Worm (Caenorhabditis elegans) whole organism, L3 larva: ENCODE data around the gene F36D3.5.
"Not testable (repeated sequence)": the region's sequence is repeated elsewhere in the genome, so short reads cannot be mapped to it uniquely, and the experiment has no call there.

Experiments
- aly-2 ChIP-seq: fragments of 150-350 bp; optimal IDR thresholded peaks from 2 replicates; lab custom pipeline; 2014; ENCODE audit warnings: missing biosample characterization, missing genetic modification characterization
- ama-1 ChIP-seq: fragments of 150-350 bp; optimal IDR thresholded peaks from 2 replicates; lab custom pipeline; 2018
- ceh-16 ChIP-seq: sonication (generic microtip); optimal IDR thresholded peaks from 2 replicates; lab custom pipeline; 2017; ENCODE audit warnings: missing biosample characterization, missing genetic modification characterization
- ceh-28 ChIP-seq: fragments of 150-350 bp; optimal IDR thresholded peaks from 2 replicates; lab custom pipeline; 2014; ENCODE audit warnings: missing biosample characterization, missing genetic modification reagents, missing genetic modification characterization
- ceh-82 ChIP-seq: fragments of 150-350 bp; optimal IDR thresholded peaks from 2 replicates; lab custom pipeline; 2014; ENCODE audit warnings: missing biosample characterization, missing genetic modification characterization
- daf-12 ChIP-seq: fragments of 150-350 bp; optimal IDR thresholded peaks from 2 replicates; lab custom pipeline; 2014; ENCODE audit warnings: missing biosample characterization, missing genetic modification reagents, missing genetic modification characterization
- egl-27 ChIP-seq: sonication (generic microtip); optimal IDR thresholded peaks from 4 replicates; lab custom pipeline; 2017; ENCODE audit warnings: missing biosample characterization, missing genetic modification reagents, missing genetic modification characterization
- elt-1 ChIP-seq: fragments of 150-350 bp; optimal IDR thresholded peaks from 2 replicates; lab custom pipeline; 2014; ENCODE audit warnings: missing biosample characterization, missing genetic modification characterization
- elt-2 ChIP-seq: sonication (generic microtip); optimal IDR thresholded peaks from 2 replicates; lab custom pipeline; 2016; ENCODE audit warnings: missing genetic modification reagents, mild to moderate bottlenecking, missing genetic modification characterization, missing compliant biosample characterization
- eor-1 ChIP-seq, 2 experiments: fragments of 150-350 bp; optimal IDR thresholded peaks; 2 replicates each; lab custom pipeline; 2014 to 2018; ENCODE audit warnings: missing biosample characterization in 2 of 2, missing genetic modification characterization in 2 of 2
- fkh-10 ChIP-seq: sonication (generic microtip); optimal IDR thresholded peaks from 2 replicates; lab custom pipeline; 2017; ENCODE audit warnings: missing biosample characterization, missing genetic modification reagents, missing genetic modification characterization
- fos-1 ChIP-seq: fragments of 150-350 bp; optimal IDR thresholded peaks from 2 replicates; lab custom pipeline; 2014; ENCODE audit warnings: missing biosample characterization, missing genetic modification characterization
- jun-1 ChIP-seq: fragments of 150-350 bp; optimal IDR thresholded peaks from 2 replicates; lab custom pipeline; 2014; ENCODE audit warnings: missing biosample characterization, missing genetic modification reagents, missing genetic modification characterization
- lin-15B ChIP-seq: fragments of 150-350 bp; optimal IDR thresholded peaks from 2 replicates; lab custom pipeline; 2014; ENCODE audit warnings: missing biosample characterization, missing genetic modification characterization
- lin-39 ChIP-seq: fragments of 150-350 bp; optimal IDR thresholded peaks from 2 replicates; lab custom pipeline; 2018; ENCODE audit warnings: missing biosample characterization, missing genetic modification reagents, missing genetic modification characterization
- mdl-1 ChIP-seq: fragments of 150-350 bp; optimal IDR thresholded peaks from 2 replicates; lab custom pipeline; 2014; ENCODE audit warnings: missing biosample characterization, missing genetic modification characterization
- mml-1 ChIP-seq: fragments of 150-350 bp; sonication (generic microtip); optimal IDR thresholded peaks from 3 replicates; lab custom pipeline; 2014; ENCODE audit warnings: missing biosample characterization, missing genetic modification characterization
- nfya-1 ChIP-seq: sonication (generic microtip); optimal IDR thresholded peaks from 2 replicates; lab custom pipeline; 2017; ENCODE audit warnings: missing genetic modification characterization, mild to moderate bottlenecking, missing compliant biosample characterization, antibody characterized with exemption, moderate library complexity; ENCODE audit not compliant: insufficient read depth
- nhr-11 ChIP-seq: fragments of 150-350 bp; optimal IDR thresholded peaks from 2 replicates; lab custom pipeline; 2014; ENCODE audit warnings: missing biosample characterization, missing genetic modification characterization
- nhr-12 ChIP-seq: fragments of 150-350 bp; optimal IDR thresholded peaks from 2 replicates; lab custom pipeline; 2014; ENCODE audit warnings: missing biosample characterization, missing genetic modification characterization
- nhr-23 ChIP-seq: fragments of 150-350 bp; optimal IDR thresholded peaks from 2 replicates; lab custom pipeline; 2014; ENCODE audit warnings: missing biosample characterization, missing genetic modification reagents, missing genetic modification characterization
- nhr-43 ChIP-seq: sonication (generic microtip); optimal IDR thresholded peaks from 2 replicates; lab custom pipeline; 2016; ENCODE audit warnings: mild to moderate bottlenecking, missing genetic modification characterization, missing compliant biosample characterization; ENCODE audit not compliant: poor library complexity, severe bottlenecking
- nhr-67 ChIP-seq: fragments of 150-350 bp; optimal IDR thresholded peaks from 2 replicates; lab custom pipeline; 2014; ENCODE audit warnings: missing biosample characterization, missing genetic modification characterization
- nhr-77 ChIP-seq: fragments of 150-350 bp; optimal IDR thresholded peaks from 2 replicates; lab custom pipeline; 2014; ENCODE audit warnings: missing biosample characterization, missing genetic modification characterization
- pha-4 ChIP-seq: fragments of 150-350 bp; optimal IDR thresholded peaks from 2 replicates; lab custom pipeline; 2014; ENCODE audit warnings: missing biosample characterization, missing genetic modification reagents, missing genetic modification characterization
- sea-2 ChIP-seq: fragments of 150-350 bp; sonication (generic microtip); optimal IDR thresholded peaks from 4 replicates; lab custom pipeline; 2014; ENCODE audit warnings: missing biosample characterization, missing genetic modification reagents, missing genetic modification characterization
- skn-1 ChIP-seq: fragments of 150-350 bp; optimal IDR thresholded peaks from 2 replicates; lab custom pipeline; 2014; ENCODE audit warnings: missing biosample characterization, missing genetic modification characterization
- snpc-4 ChIP-seq: fragments of 150-350 bp; optimal IDR thresholded peaks from 2 replicates; lab custom pipeline; 2014; ENCODE audit warnings: missing biosample characterization, missing genetic modification characterization
- tbx-2 ChIP-seq: sonication (generic microtip); optimal IDR thresholded peaks from 2 replicates; lab custom pipeline; 2016; ENCODE audit warnings: mild to moderate bottlenecking, missing genetic modification characterization, missing compliant biosample characterization
- zag-1 ChIP-seq: fragments of 150-350 bp; optimal IDR thresholded peaks from 2 replicates; lab custom pipeline; 2014; ENCODE audit warnings: missing biosample characterization, missing genetic modification characterization
- ztf-11 ChIP-seq: fragments of 150-350 bp; optimal IDR thresholded peaks from 2 replicates; lab custom pipeline; 2014; ENCODE audit warnings: missing biosample characterization, missing genetic modification characterization
- ztf-4 ChIP-seq: fragments of 150-350 bp; optimal IDR thresholded peaks from 2 replicates; lab custom pipeline; 2014; ENCODE audit warnings: missing biosample characterization, missing genetic modification characterization

F36D3.5 gene

ce11 chrV:16515140-16515539, at the start of gene F36D3.5:
F36D3.5 (minus strand) TSS chrV:16515240.
- TF ChIP-seq egl-27, tbx-2, ceh-82 (tag; lab: Kevin White, UChicago): not testable (repeated sequence)

- TF ChIP-seq sea-2 (no peak), nhr-67 (tag; lab: Kevin White, UChicago) (no peak), elt-1 (tag; lab: Kevin White, UChicago) (no peak), eor-1 (tag; optimal IDR thresholded peaks at IDR 0.05; lab: Kevin White, UChicago) (no peak), mdl-1 (tag; lab: Kevin White, UChicago) (no peak), nfya-1 (no peak), skn-1 (tag; lab: Kevin White, UChicago) (no peak), mml-1 (no peak), nhr-11 (tag; lab: Kevin White, UChicago) (no peak), lin-39 (no peak), nhr-23 (no peak), aly-2 (tag; lab: Kevin White, UChicago) (no peak), nhr-12 (no peak), ztf-11 (tag; lab: Kevin White, UChicago) (no peak), zag-1 (tag; lab: Kevin White, UChicago) (no peak), ama-1 (lab: Kevin White, UChicago) (no peak), nhr-43 (no peak), pha-4 (tag; lab: Kevin White, UChicago) (no peak), fos-1 (tag; lab: Kevin White, UChicago) (no peak)
Measured at ce11 chrV:16552929-16553328, 37.9 kb upstream of the F36D3.5 start, which contains the start of gene Y32B12B.4. Y32B12B.4 (plus strand) TSS chrV:16553327.

DNA sequence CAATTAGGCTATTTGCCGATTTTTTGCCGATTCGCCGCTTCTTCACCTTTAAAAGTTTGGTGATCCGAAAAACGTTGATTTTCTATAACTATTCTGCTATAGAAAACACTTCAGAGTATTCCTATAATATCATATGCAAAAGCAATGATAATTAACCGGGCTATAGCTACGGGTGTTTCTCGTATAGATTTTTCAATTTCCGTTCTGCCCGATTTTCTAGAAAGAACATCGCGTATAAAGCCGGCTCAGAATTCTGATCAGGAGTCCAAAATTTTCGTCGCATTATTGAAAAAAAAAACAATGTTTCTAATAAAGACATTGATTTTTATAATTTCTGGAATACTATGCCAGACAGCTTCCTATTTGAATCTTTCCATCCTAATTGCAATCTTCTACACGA, 35.6 kb upstream of the F36D3.5 start, which contains the start of gene srbc-65:
srbc-65 (plus strand) TSS at position 301 of the 400 bp plus-strand sequence.
- no peak for TF ChIP-seq ceh-82 (tag; lab: Kevin White, UChicago)
- TF ChIP-seq, all 47 proteins: peak for 0

DNA sequence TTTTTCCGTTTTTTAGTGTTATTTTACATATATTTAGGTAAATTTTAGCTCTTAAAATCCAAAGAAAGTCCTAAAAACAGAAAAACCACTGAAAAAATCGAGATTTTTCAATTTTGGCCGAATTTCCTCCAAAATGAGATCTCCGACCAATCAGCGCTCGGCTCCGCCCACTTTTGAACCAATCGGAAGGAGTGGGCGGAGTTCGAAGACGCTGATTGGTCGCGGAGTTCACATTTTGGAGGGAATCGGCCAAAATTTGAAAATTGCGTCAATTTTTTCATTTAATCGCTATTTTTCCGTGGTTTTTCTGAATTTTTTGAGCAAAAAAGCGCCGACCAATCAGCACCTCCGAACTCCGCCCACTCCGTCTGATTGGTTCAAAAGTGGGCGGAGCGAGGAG, 25.6 kb upstream of the F36D3.5 start:
- peak; percentile 83 for TF ChIP-seq nfya-1
- no peak for TF ChIP-seq ama-1 (lab: Kevin White, UChicago)
- TF ChIP-seq tbx-2 (tag; lab: Kevin White, UChicago) = no peak

ce11 chrV:16539666-16540065, 24.6 kb upstream of the F36D3.5 start:
- TF ChIP-seq mdl-1 (tag; lab: Kevin White, UChicago) (no peak), skn-1 (tag; lab: Kevin White, UChicago) (no peak), aly-2 (tag; lab: Kevin White, UChicago) (no peak), daf-12 (tag; lab: Kevin White, UChicago) (no peak), nhr-77 (tag; lab: Kevin White, UChicago) (no peak), ztf-11 (tag; lab: Kevin White, UChicago) (no peak), ztf-4 (tag; lab: Kevin White, UChicago) (no peak), nfya-1 (peak; percentile 86), nhr-43 (no peak)

DNA sequence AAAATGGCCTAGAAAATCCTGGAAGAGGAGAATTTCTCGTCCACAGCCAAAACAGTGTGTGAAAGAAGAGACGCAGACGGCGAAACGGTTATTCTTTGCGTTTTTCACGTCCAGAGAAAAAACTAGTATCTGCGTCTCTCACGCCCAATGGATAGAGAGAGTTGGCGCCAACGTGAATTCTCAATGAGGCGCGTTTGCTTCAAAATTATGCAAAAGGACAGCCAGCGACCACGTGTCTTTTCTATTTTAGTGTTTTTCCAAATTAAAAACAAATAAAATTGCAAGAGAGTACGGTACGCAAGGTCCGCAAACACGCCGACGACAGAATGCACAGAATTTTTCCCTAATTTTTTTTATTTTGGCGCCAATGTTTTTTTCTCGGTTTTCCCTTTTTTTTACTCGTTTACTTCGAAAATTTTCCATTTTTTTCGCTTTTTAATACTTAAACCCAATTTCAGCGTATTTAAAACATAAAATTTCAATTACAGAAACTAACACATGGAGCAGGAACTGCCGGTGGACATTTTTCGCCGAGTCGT, 22.9 kb upstream of the F36D3.5 start, which contains the start of gene Y32B12B.2:
Y32B12B.2 (plus strand) TSS at position 489 of the 539 bp plus-strand sequence.
- peak; percentile 36 for TF ChIP-seq elt-2 (tag; lab: Kevin White, UChicago)
- TF ChIP-seq ztf-11 (tag; lab: Kevin White, UChicago) = no peak
- peak; percentile 83 for TF ChIP-seq nfya-1
- no peak for TF ChIP-seq ceh-16 (tag; lab: Kevin White, UChicago)
- TF ChIP-seq lin-15B = peak; percentile 73
- TF ChIP-seq, all 47 proteins: peak for 3

DNA sequence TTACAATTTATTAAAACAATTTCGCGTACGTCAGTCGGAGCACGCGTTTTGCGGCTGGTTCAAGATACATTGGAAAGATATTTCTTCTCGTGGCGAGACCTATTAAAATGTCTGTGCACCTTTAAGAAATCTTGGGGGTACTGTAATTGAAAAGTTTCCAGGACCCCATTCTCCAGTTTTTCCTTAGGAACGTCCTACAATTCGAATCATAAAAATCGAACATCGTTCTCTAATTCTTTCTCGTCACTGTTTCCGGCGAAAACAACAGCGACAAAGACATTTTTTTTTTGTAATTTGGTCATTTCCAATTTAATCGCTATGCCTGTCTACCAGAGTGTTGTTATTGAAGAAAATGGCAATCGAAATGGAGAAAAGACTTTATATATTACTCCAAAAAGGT, 21.7 kb upstream of the F36D3.5 start, which contains the start of gene Y32B12B.1:
Y32B12B.1 (plus strand) TSS at position 301 of the 400 bp plus-strand sequence.
- no peak for TF ChIP-seq ceh-28 (tag; lab: Kevin White, UChicago)
- no peak for TF ChIP-seq skn-1 (tag; lab: Kevin White, UChicago)
- no peak for TF ChIP-seq elt-2 (tag; lab: Kevin White, UChicago)
- no peak for TF ChIP-seq fos-1 (tag; lab: Kevin White, UChicago)
- TF ChIP-seq ceh-16 (tag; lab: Kevin White, UChicago) = no peak
- no peak for TF ChIP-seq fkh-10 (GFP tag; lab: Kevin White, UChicago)
- no peak for TF ChIP-seq snpc-4 (tag; lab: Kevin White, UChicago)
- no peak for TF ChIP-seq jun-1 (tag; lab: Kevin White, UChicago)
- no peak for TF ChIP-seq pha-4 (tag; lab: Kevin White, UChicago)
